Worm (Caenorhabditis elegans): ENCODE measurements around the gene kin-30.

- TF ChIP-seq ceh-13 (GFP tag; optimal IDR thresholded peaks at IDR 0.05) = no peak
- no peak for TF ChIP-seq F13C5.2 (tag; optimal IDR thresholded peaks at IDR 0.05)
- TF ChIP-seq ama-1 (optimal IDR thresholded peaks at IDR 0.05) = no peak
- TF ChIP-seq aly-1 (tag; optimal IDR thresholded peaks at IDR 0.05) = no peak
- TF ChIP-seq tbx-37 (GFP tag; conservative IDR thresholded peaks at IDR 0.05) = no peak
- TF ChIP-seq flt-1 (GFP tag; IDR thresholded peaks at IDR 0.05) = no peak
These were observed 41.4 kb downstream of the kin-30 start for ce11 chrV:15285984-15286383.

All from whole organism, early embryonic.